Worm (Caenorhabditis elegans) whole organism, young adult: ENCODE measurements around the gene flp-7.

Experiments used
- lin-26 ChIP-seq: fragments of 200-800 bp; sonication (Bioruptor generic); IDR thresholded peaks from 2 replicates; pipeline ENCODE4 v1.3.6; 2022; ENCODE audit warnings: missing genetic modification reagents, missing genetic modification characterization, missing compliant biosample characterization
- snpc-4 ChIP-seq, 5 experiments: fragments of 150-350 bp in 1 of 5; sonication (generic microtip) in 4 of 5; optimal IDR thresholded peaks; 2 replicates each; lab custom pipeline; 2014 to 2018; ENCODE audit warnings: missing genetic modification characterization in 5 of 5, missing biosample characterization in 3 of 5, antibody characterized with exemption in 2 of 5, mild to moderate bottlenecking in 2 of 5, missing compliant biosample characterization in 2 of 5, missing genotype in 2 of 5, moderate library complexity in 2 of 5, missing genetic modification reagents in 1 of 5

DNA sequence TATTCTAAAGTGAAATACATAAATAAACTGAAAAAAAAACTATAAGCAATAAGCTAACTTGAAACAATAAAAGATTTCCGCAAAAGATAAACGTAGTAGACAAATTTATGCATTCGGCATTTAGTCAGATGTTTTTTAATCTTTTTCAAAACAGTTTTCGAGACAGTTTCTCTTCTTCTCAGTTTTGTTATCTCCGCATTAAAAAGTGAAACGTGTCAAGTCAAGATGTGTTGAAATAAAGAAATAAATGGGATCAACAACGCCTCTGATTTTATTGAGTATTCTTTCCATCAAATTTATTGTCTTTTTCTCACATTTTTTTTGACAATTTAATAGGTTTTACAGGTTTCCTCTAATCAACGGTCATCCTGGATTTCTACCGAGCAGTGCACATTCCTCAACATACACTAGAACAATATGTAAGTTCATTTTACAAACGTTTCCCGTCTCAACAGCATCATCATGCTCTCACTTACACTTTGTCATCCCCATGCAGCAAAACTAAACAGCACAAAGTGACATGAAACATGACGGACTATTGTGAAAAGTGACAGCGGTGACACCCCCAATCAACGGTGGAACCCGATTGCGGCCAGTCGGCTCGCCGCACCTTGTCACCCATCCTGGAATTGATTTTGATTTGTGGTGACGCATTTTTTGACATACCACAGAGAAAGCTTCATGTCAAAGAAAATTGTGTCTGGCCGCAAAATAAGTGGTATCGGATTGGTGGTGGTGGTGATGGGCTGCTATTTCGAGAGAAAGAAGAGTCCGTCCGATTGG, 31.0 kb upstream of the flp-7 start:
- TF ChIP-seq snpc-4 (GFP tag; optimal IDR thresholded peaks at IDR 0.05; lab: Kevin White, UChicago) (no peak), snpc-4 (tag; optimal IDR thresholded peaks at IDR 0.05; lab: Kevin White, UChicago) (no peak), lin-26 (GFP tag; lab: Robert Waterston, UW) (no peak)
